Worm (Caenorhabditis elegans) whole organism, L4 larva: Measurements from ENCODE around the gene W04E12.2.

Source experiments
- F49E8.2 ChIP-seq: sonication (generic microtip); optimal IDR thresholded peaks from 2 replicates; lab custom pipeline; 2016; ENCODE audit warnings: missing compliant biosample characterization, mild to moderate bottlenecking, missing genetic modification characterization, borderline replicate concordance
- ZK546.5 ChIP-seq, 2 experiments: sonication (generic microtip); optimal IDR thresholded peaks; 2 replicates each; lab custom pipeline; 2017; ENCODE audit warnings: missing biosample characterization in 2 of 2, missing genetic modification characterization in 2 of 2
- duxl-1 ChIP-seq: sonication (generic microtip); optimal IDR thresholded peaks from 2 replicates; lab custom pipeline; 2016; ENCODE audit warnings: mild to moderate bottlenecking, missing genetic modification characterization, moderate library complexity, missing compliant biosample characterization; ENCODE audit not compliant: poor library complexity
- hlh-30 ChIP-seq: sonication (generic microtip); optimal IDR thresholded peaks from 2 replicates; lab custom pipeline; 2017; ENCODE audit warnings: antibody characterized with exemption, mild to moderate bottlenecking, missing genetic modification characterization, missing compliant biosample characterization; ENCODE audit not compliant: insufficient read depth
- lir-3 ChIP-seq: sonication (generic microtip); optimal IDR thresholded peaks from 2 replicates; lab custom pipeline; 2016; ENCODE audit warnings: mild to moderate bottlenecking, missing genetic modification characterization, missing compliant biosample characterization
- nhr-28 ChIP-seq: fragments of 150-350 bp; optimal IDR thresholded peaks from 2 replicates; lab custom pipeline; 2014; ENCODE audit warnings: missing biosample characterization, missing genetic modification characterization
- nhr-76 ChIP-seq: fragments of 150-350 bp; optimal IDR thresholded peaks from 2 replicates; lab custom pipeline; 2014; ENCODE audit warnings: missing biosample characterization, missing genetic modification characterization
- snpc-4 ChIP-seq: fragments of 150-350 bp; optimal IDR thresholded peaks from 2 replicates; lab custom pipeline; 2014; ENCODE audit warnings: missing biosample characterization, missing genetic modification characterization
- zip-2 ChIP-seq: fragments of 150-350 bp; optimal IDR thresholded peaks from 2 replicates; lab custom pipeline; 2014; ENCODE audit warnings: missing biosample characterization, missing genetic modification characterization

DNA sequence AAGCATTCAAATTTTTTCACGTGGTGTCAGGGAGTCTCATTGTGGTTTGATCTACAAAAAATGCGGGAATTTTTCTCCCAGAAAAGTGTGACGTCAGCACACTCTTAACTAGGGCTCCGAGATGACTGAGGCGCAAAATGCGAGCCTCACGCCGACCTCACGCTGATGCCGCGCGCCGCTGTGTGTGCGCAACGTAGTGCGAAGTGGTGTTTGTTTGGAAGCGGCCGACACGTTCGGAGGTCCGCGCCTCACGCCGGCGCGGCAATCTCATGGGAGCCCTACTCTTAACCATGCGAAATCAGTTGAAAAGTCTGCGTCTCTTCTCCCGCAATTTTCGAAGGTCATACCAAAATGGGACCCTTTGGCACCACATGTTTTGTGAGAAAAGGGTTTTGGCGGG, 49.3 kb upstream of the W04E12.2 start:
- TF ChIP-seq nhr-76 (tag; lab: Kevin White, UChicago), result no peak
- TF ChIP-seq hlh-30, result no peak
- no peak for TF ChIP-seq lir-3
- no peak for TF ChIP-seq nhr-28 (tag; lab: Kevin White, UChicago)
- TF ChIP-seq zip-2 (tag; lab: Kevin White, UChicago), result no peak
- TF ChIP-seq ZK546.5 (tag; optimal IDR thresholded peaks at IDR 0.05; lab: Kevin White, UChicago), result no peak
- TF ChIP-seq F49E8.2 (tag; lab: Kevin White, UChicago), result no peak
- TF ChIP-seq duxl-1 (tag; lab: Kevin White, UChicago), result no peak
- TF ChIP-seq snpc-4, result no peak
